Worm (Caenorhabditis elegans) whole organism, L4 larva: Measurements from ENCODE around the gene nhr-291.

ENCODE experiments used
- aha-1 ChIP-seq: fragments of 150-350 bp; peaks from one replicate; lab custom pipeline; 2014; ENCODE audit warnings: missing biosample characterization, missing genetic modification characterization
- ceh-20 ChIP-seq: fragments of 200-800 bp; sonication (Bioruptor generic); IDR thresholded peaks from 2 replicates; pipeline ENCODE4 v1.3.6; 2022; ENCODE audit warnings: missing genetic modification reagents, missing genetic modification characterization, missing compliant biosample characterization
- ceh-28 ChIP-seq: fragments of 150-350 bp; optimal IDR thresholded peaks from 2 replicates; lab custom pipeline; 2014; ENCODE audit warnings: missing biosample characterization, missing genetic modification reagents, missing genetic modification characterization
- daf-16 ChIP-seq, 3 experiments: sonication (generic microtip); optimal IDR thresholded peaks; 2 replicates each; lab custom pipeline; 2016 to 2017; ENCODE audit warnings: missing genetic modification characterization in 3 of 3, missing genetic modification reagents in 3 of 3, mild to moderate bottlenecking in 2 of 3, missing compliant biosample characterization in 2 of 3, missing biosample characterization in 1 of 3, moderate library complexity in 1 of 3
- dpl-1 ChIP-seq: fragments of 150-350 bp; optimal IDR thresholded peaks from 2 replicates; lab custom pipeline; 2014; ENCODE audit warnings: missing biosample characterization, missing genetic modification reagents, missing genetic modification characterization
- hlh-30 ChIP-seq: sonication (generic microtip); optimal IDR thresholded peaks from 2 replicates; lab custom pipeline; 2017; ENCODE audit warnings: antibody characterized with exemption, mild to moderate bottlenecking, missing genetic modification characterization, missing compliant biosample characterization; ENCODE audit not compliant: insufficient read depth
- mdl-1 ChIP-seq, 2 experiments: fragments of 150-350 bp in 1 of 2; sonication (generic microtip) in 1 of 2; optimal IDR thresholded peaks; 2 replicates each; lab custom pipeline; 2014 to 2017; ENCODE audit warnings: missing biosample characterization in 2 of 2, missing genetic modification characterization in 2 of 2
- nhr-237 ChIP-seq: sonication (generic microtip); optimal IDR thresholded peaks from 2 replicates; lab custom pipeline; 2017; ENCODE audit warnings: missing biosample characterization, missing genetic modification characterization
- nhr-6 ChIP-seq: fragments of 150-350 bp; optimal IDR thresholded peaks from 2 replicates; lab custom pipeline; 2014; ENCODE audit warnings: missing biosample characterization, missing genetic modification characterization
- pha-4 ChIP-seq, 2 experiments: fragments of 150-350 bp in 1 of 2; fragments of 200-800 bp in 1 of 2; sonication (Bioruptor generic) in 1 of 2; IDR thresholded peaks in 1 of 2; optimal IDR thresholded peaks in 1 of 2; 2 replicates each; pipeline versions ENCODE4 v1.3.6 to Lab custom; 2014 to 2022; ENCODE audit warnings: missing genetic modification characterization in 2 of 2, missing genetic modification reagents in 2 of 2, missing biosample characterization in 1 of 2, missing compliant biosample characterization in 1 of 2
- snpc-4 ChIP-seq: fragments of 150-350 bp; optimal IDR thresholded peaks from 2 replicates; lab custom pipeline; 2014; ENCODE audit warnings: missing biosample characterization, missing genetic modification characterization
- unc-130 ChIP-seq: sonication (generic microtip); optimal IDR thresholded peaks from 2 replicates; lab custom pipeline; 2016; ENCODE audit warnings: missing genetic modification reagents, missing genetic modification characterization, missing compliant biosample characterization
- ztf-11 ChIP-seq: fragments of 150-350 bp; optimal IDR thresholded peaks from 2 replicates; lab custom pipeline; 2014; ENCODE audit warnings: missing biosample characterization, missing genetic modification characterization

DNA sequence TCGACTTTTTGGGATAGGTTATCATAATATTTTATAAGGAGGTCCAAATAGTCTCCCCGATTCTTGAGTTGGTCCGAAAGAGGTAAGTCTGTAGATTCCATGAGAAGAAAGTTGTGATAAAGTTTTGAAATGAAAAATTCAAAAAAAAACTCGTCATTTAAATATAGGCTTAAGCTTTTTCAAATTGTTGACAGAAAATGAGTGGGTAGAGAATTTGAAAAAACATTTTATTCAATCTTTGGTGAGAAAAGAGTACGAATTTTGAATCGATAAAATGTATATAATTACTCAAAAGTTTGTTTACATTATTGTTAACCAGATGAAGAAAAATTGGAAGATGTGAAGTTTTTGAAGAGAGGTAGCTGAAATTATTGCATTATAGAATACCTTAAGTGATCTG lies 13.3 kb upstream of the nhr-291 start, which contains the start of gene T26H8.5:
- TF ChIP-seq mdl-1 (tag; optimal IDR thresholded peaks at IDR 0.05; lab: Kevin White, UChicago) (no peak), nhr-6 (no peak), daf-16 (GFP tag; optimal IDR thresholded peaks at IDR 0.05; lab: Kevin White, UChicago) (no peak), daf-16 (tag; optimal IDR thresholded peaks at IDR 0.05; lab: Kevin White, UChicago) (no peak), snpc-4 (tag; lab: Kevin White, UChicago) (no peak), ceh-20 (no peak), aha-1 (tag; lab: Kevin White, UChicago) (no peak), unc-130 (GFP tag; lab: Kevin White, UChicago) (no peak), ceh-28 (no peak), ztf-11 (tag; lab: Kevin White, UChicago) (no peak), hlh-30 (no peak), dpl-1 (GFP tag; lab: Kevin White, UChicago) (no peak), pha-4 (GFP tag; IDR thresholded peaks at IDR 0.05; lab: Robert Waterston, UW) (no peak), pha-4 (tag; optimal IDR thresholded peaks at IDR 0.05; lab: Kevin White, UChicago) (no peak), nhr-237 (no peak)
